Fruit fly (Drosophila melanogaster): ENCODE measurements around the gene CG13786.

CG13786 gene

dm6 chr2L:7214885-7215284 is 37.9 kb downstream of the CG13786 start (continued):
- TF ChIP-seq CG12299 (tag; optimal IDR thresholded peaks at IDR 0.05) (no peak), luna (GFP tag; optimal IDR thresholded peaks at IDR 0.05) (no peak), CG34422 (GFP tag; IDR thresholded peaks at IDR 0.05) (no peak), sens (GFP tag) (peak; percentile 16), Bteb2 (GFP tag; optimal IDR thresholded peaks at IDR 0.05) (no peak), CG8765 (GFP tag; IDR thresholded peaks at IDR 0.05) (no peak), dati (GFP tag; IDR thresholded peaks at IDR 0.05) (no peak), E2f2 (GFP tag; IDR thresholded peaks at IDR 0.05) (no peak), CG11723 (GFP tag; optimal IDR thresholded peaks at IDR 0.05) (no peak), Ssrp (tag; optimal IDR thresholded peaks at IDR 0.05) (no peak), CG2678 (tag; optimal IDR thresholded peaks at IDR 0.05) (peak; percentile 10), tin (GFP tag; optimal IDR thresholded peaks at IDR 0.05) (no peak), CG12219 (GFP tag; optimal IDR thresholded peaks at IDR 0.05) (no peak), zf30C (GFP tag; optimal IDR thresholded peaks at IDR 0.05) (no peak), exex (tag; optimal IDR thresholded peaks at IDR 0.05) (peak; percentile 97), Spps (tag; optimal IDR thresholded peaks at IDR 0.05) (no peak), MBD-R2 (GFP tag; IDR thresholded peaks at IDR 0.05) (no peak), GATAe (GFP tag; conservative IDR thresholded peaks at IDR 0.05) (peak; percentile 21; the same call in 1 of the 2 replicates)

DNA sequence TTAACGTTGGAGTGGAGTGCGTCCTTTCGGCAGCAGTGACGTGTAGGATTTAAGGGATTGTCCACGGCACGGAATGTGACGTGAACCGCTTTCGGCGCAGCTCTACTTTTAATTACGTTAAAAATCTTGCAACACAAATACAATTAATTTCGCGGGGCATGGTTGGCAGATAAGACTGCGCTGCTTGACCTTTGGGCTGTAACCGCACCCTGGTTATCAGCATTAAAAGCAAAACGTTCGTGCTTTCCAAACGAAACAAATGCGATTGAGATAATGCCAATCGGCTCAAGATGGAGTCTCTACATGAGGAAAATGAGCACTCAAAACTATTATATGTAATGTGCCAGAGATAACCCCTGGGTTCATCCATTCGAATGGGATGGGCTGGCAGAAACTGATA is 39.2 kb downstream of the CG13786 start:
- TF ChIP-seq Oli (tag; optimal IDR thresholded peaks at IDR 0.05) = no peak
- no peak for TF ChIP-seq kni (GFP tag; optimal IDR thresholded peaks at IDR 0.05)
- TF ChIP-seq mirr (GFP tag; optimal IDR thresholded peaks at IDR 0.05) = peak; percentile 43
- no peak for TF ChIP-seq CG1832 (GFP tag; optimal IDR thresholded peaks at IDR 0.05)
- TF ChIP-seq knrl (GFP tag; IDR thresholded peaks at IDR 0.05; ENCODE audit: partially characterized antibody) = no peak
- peak; percentile 82 for TF ChIP-seq CG34376 (GFP tag; optimal IDR thresholded peaks at IDR 0.05)
- no peak for TF ChIP-seq bigmax (GFP tag; optimal IDR thresholded peaks at IDR 0.05)
- TF ChIP-seq sug (tag; optimal IDR thresholded peaks at IDR 0.05) = peak; percentile 25
- TF ChIP-seq ind (GFP tag; optimal IDR thresholded peaks at IDR 0.05) = no peak
- no peak for TF ChIP-seq CTCF (GFP tag; optimal IDR thresholded peaks at IDR 0.05)
- TF ChIP-seq Sox102F (GFP tag; optimal IDR thresholded peaks at IDR 0.05) = no peak
- no peak for TF ChIP-seq ci (GFP tag; IDR thresholded peaks at IDR 0.05)
- TF ChIP-seq GATAe (GFP tag; conservative IDR thresholded peaks at IDR 0.05) = no peak
- TF ChIP-seq D (optimal IDR thresholded peaks at IDR 0.05) = no peak
- no peak for TF ChIP-seq D (GFP tag; optimal IDR thresholded peaks at IDR 0.05)
- peak; percentile 32 for TF ChIP-seq Deaf1 (tag; optimal IDR thresholded peaks at IDR 0.05)
- TF ChIP-seq Pdp1 (GFP tag; optimal IDR thresholded peaks at IDR 0.05) = peak in 1 of 2 experiments; percentile 10
- peak in 1 of 2 experiments; percentile 25 for TF ChIP-seq Hr78 (GFP tag; optimal IDR thresholded peaks at IDR 0.05)
- no peak for TF ChIP-seq Tbp (GFP tag; optimal IDR thresholded peaks at IDR 0.05)
- TF ChIP-seq CG13296 (GFP tag; optimal IDR thresholded peaks at IDR 0.05) = no peak
- no peak for TF ChIP-seq Sin3A (optimal IDR thresholded peaks at IDR 0.05)
- TF ChIP-seq exex (tag; optimal IDR thresholded peaks at IDR 0.05) = peak; percentile 30
- no peak for TF ChIP-seq CG2120 (GFP tag; optimal IDR thresholded peaks at IDR 0.05)
- TF ChIP-seq CG8388 (GFP tag; optimal IDR thresholded peaks at IDR 0.05) = no peak
- TF ChIP-seq grn (GFP tag; optimal IDR thresholded peaks at IDR 0.05) = peak; percentile 5
- no peak for TF ChIP-seq hbn (GFP tag; IDR thresholded peaks at IDR 0.05; ENCODE audit: partially characterized antibody)
